Comparison of ENCODE assay signal across 2 worm cellular contexts in genomic region chrII:5187934-5188333, ce11.
TF ChIP-seq lines count a peak whose summit lies in the region.

No protein-coding gene starts in this region.

TF ChIP-seq in whole organism, L4 larva, 104 proteins besides CTCF, POLR2A, EP300 and RAD21:
- peak; percentile 37 for TF ChIP-seq aha-1 (tag; lab: Kevin White, UChicago)
- no peak for TF ChIP-seq zag-1 (tag; optimal IDR thresholded peaks at IDR 0.05; lab: Kevin White, UChicago)
- TF ChIP-seq ctbp-1 (GFP tag; IDR thresholded peaks at IDR 0.05; lab: Robert Waterston, UW) = no peak
- peak; percentile 81 for TF ChIP-seq lin-38 (GFP tag; IDR thresholded peaks at IDR 0.05; lab: Robert Waterston, UW)

TF ChIP-seq in whole organism, young adult, 124 proteins besides CTCF, POLR2A, EP300 and RAD21:
- TF ChIP-seq ztf-22 (GFP tag; optimal IDR thresholded peaks at IDR 0.05; lab: Kevin White, UChicago) (no peak), lin-35 (GFP tag; optimal IDR thresholded peaks at IDR 0.05; lab: Kevin White, UChicago) (no peak), ets-4 (GFP tag; optimal IDR thresholded peaks at IDR 0.05; lab: Kevin White, UChicago) (no peak), lsl-1 (GFP tag; optimal IDR thresholded peaks at IDR 0.05; lab: Kevin White, UChicago) (peak; percentile 80), ama-1 (optimal IDR thresholded peaks at IDR 0.05; lab: Kevin White, UChicago) (no peak), ama-1 (GFP tag; optimal IDR thresholded peaks at IDR 0.05; lab: Kevin White, UChicago) (no peak), egrh-3 (GFP tag; IDR thresholded peaks at IDR 0.05; lab: Robert Waterston, UW) (no peak), D2030.7 (GFP tag; IDR thresholded peaks at IDR 0.05; lab: Robert Waterston, UW) (peak; percentile 27; the same call in 1 of the 2 replicates), efl-1 (GFP tag; optimal IDR thresholded peaks at IDR 0.05; lab: Kevin White, UChicago) (peak; percentile 20), mcd-1 (GFP tag; IDR thresholded peaks at IDR 0.05; lab: Robert Waterston, UW) (peak; percentile 57; the same call in 1 of the 2 replicates)
TF ChIP-seq in whole organism, young adult: peak in this region for 4.
